Worm (Caenorhabditis elegans) whole organism, early embryonic: ENCODE data around the gene B0513.4.
A peak's percentile ranks its signal among the peaks of the same experiment; 100 is the strongest.

ENCODE experiments used
- B0310.2 ChIP-seq: sonication (generic microtip); optimal IDR thresholded peaks from 2 replicates; lab custom pipeline; 2016; ENCODE audit warnings: mild to moderate bottlenecking, missing genetic modification characterization, missing compliant biosample characterization
- F13C5.2 ChIP-seq: sonication (generic microtip); optimal IDR thresholded peaks from 2 replicates; lab custom pipeline; 2017; ENCODE audit warnings: mild to moderate bottlenecking, missing genetic modification characterization, inconsistent platforms, missing compliant biosample characterization
- aly-1 ChIP-seq: sonication (generic microtip); optimal IDR thresholded peaks from 2 replicates; lab custom pipeline; 2016; ENCODE audit warnings: missing genetic modification characterization, missing compliant biosample characterization
- ama-1 ChIP-seq: fragments of 150-350 bp; optimal IDR thresholded peaks from 2 replicates; lab custom pipeline; 2014
- ceh-13 ChIP-seq: fragments of 200-800 bp; sonication (Bioruptor generic); optimal IDR thresholded peaks from 2 replicates; lab custom pipeline; 2018; ENCODE audit warnings: mild to moderate bottlenecking, missing genetic modification characterization, missing compliant biosample characterization
- ceh-36 ChIP-seq: sonication (generic microtip); optimal IDR thresholded peaks from 2 replicates; lab custom pipeline; 2016; ENCODE audit warnings: missing genetic modification characterization, inconsistent platforms, missing compliant biosample characterization
- ets-7 ChIP-seq: sonication (generic microtip); optimal IDR thresholded peaks from 2 replicates; lab custom pipeline; 2016; ENCODE audit warnings: missing genotype, missing genetic modification characterization, missing compliant biosample characterization
- flt-1 ChIP-seq: fragments of 200-800 bp; sonication (Bioruptor generic); IDR thresholded peaks from 2 replicates; pipeline ENCODE4 v1.3.6; 2022; ENCODE audit warnings: missing genetic modification characterization, missing compliant biosample characterization
- hmbx-1 ChIP-seq: sonication (generic microtip); optimal IDR thresholded peaks from 2 replicates; lab custom pipeline; 2016; ENCODE audit warnings: mild to moderate bottlenecking, missing genetic modification characterization, missing compliant biosample characterization
- hmg-4 ChIP-seq: fragments of 200-800 bp; sonication (Bioruptor generic); optimal IDR thresholded peaks from 2 replicates; lab custom pipeline; 2018; ENCODE audit warnings: mild to moderate bottlenecking, missing genetic modification characterization, missing compliant biosample characterization
- hnd-1 ChIP-seq: sonication (generic microtip); optimal IDR thresholded peaks from 2 replicates; lab custom pipeline; 2016; ENCODE audit warnings: missing genetic modification characterization, missing compliant biosample characterization
- pes-1 ChIP-seq: fragments of 200-800 bp; sonication (Bioruptor generic); IDR thresholded peaks from 2 replicates; pipeline ENCODE4 v1.3.6; 2022; ENCODE audit warnings: missing genetic modification reagents, missing genetic modification characterization, missing compliant biosample characterization
- scrt-1 ChIP-seq: fragments of 200-800 bp; sonication (Bioruptor generic); IDR thresholded peaks from 2 replicates; pipeline ENCODE4 v1.3.6; 2022; ENCODE audit warnings: missing genetic modification characterization, missing compliant biosample characterization
- sea-1 ChIP-seq: fragments of 200-800 bp; sonication (Bioruptor generic); conservative IDR thresholded peaks from 2 replicates; pipeline ENCODE4 v1.3.6; 2022; ENCODE audit warnings: missing genetic modification characterization, missing compliant biosample characterization
- tbx-11 ChIP-seq: fragments of 200-800 bp; sonication (Bioruptor generic); IDR thresholded peaks from 2 replicates; pipeline ENCODE4 v1.3.6; 2022; ENCODE audit warnings: missing genetic modification characterization, missing compliant biosample characterization
- tbx-37 ChIP-seq: fragments of 200-800 bp; sonication (Bioruptor generic); conservative IDR thresholded peaks from 2 replicates; pipeline ENCODE4 v1.3.6; 2022; ENCODE audit warnings: missing genetic modification reagents, missing genetic modification characterization, missing compliant biosample characterization
- tra-4 ChIP-seq: sonication (generic microtip); optimal IDR thresholded peaks from 2 replicates; lab custom pipeline; 2017; ENCODE audit warnings: missing genetic modification characterization, missing compliant biosample characterization

Gene B0513.4

ce11 chrIV:13870085-13870484 lies 9.9 kb upstream of the B0513.4 start:
- TF ChIP-seq hnd-1 (tag; lab: Kevin White, UChicago) (no peak), B0310.2 (no peak), scrt-1 (GFP tag; lab: Robert Waterston, UW) (no peak), aly-1 (no peak), hmbx-1 (tag; lab: Kevin White, UChicago) (no peak), ets-7 (tag; lab: Kevin White, UChicago) (no peak), F13C5.2 (tag; lab: Kevin White, UChicago) (no peak), ceh-36 (no peak), hmg-4 (GFP tag; lab: Kevin White, UChicago) (no peak)

ce11 chrIV:13876565-13877153 lies 3.3 kb upstream of the B0513.4 start, which contains the start of gene prdh-1:
Gene prdh-1 (minus strand): TSS chrIV:13876615.
- TF ChIP-seq pes-1 (GFP tag; lab: Robert Waterston, UW): no peak
- no peak for TF ChIP-seq aly-1
- no peak for TF ChIP-seq sea-1
- no peak for TF ChIP-seq flt-1
- TF ChIP-seq ets-7 (tag; lab: Kevin White, UChicago): no peak
- no peak for TF ChIP-seq ceh-36
- TF ChIP-seq hnd-1 (tag; lab: Kevin White, UChicago): no peak
- TF ChIP-seq hmg-4 (GFP tag; lab: Kevin White, UChicago): no peak
- TF ChIP-seq tbx-11: no peak
- TF ChIP-seq B0310.2: no peak
- TF ChIP-seq hmbx-1 (tag; lab: Kevin White, UChicago): no peak
- TF ChIP-seq F13C5.2 (tag; lab: Kevin White, UChicago): no peak
- TF ChIP-seq tbx-37 (GFP tag; lab: Robert Waterston, UW): no peak
- TF ChIP-seq tra-4: no peak
- TF ChIP-seq scrt-1 (GFP tag; lab: Robert Waterston, UW): no peak
- no peak for TF ChIP-seq ceh-13 (GFP tag; lab: Kevin White, UChicago)

DNA sequence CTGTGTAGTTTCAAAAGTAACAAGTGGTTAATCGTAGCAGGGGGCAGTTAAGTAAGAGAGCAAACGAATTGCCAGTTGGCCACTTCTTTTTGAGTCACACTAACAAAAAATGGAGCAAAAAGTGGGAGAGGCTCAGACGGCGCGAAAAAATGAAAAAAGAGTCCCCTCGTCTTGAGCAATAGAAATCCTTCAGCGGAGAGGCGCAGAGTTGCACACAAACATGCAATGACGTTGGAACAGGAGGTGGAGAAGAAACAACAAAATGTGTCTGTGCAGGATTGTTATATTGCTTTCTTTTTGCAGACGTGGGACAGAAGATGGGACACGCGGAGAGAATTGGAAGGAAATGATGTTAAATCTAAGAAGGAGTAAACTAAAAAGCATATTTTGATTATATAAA lies 2.2 kb upstream of the B0513.4 start:
- TF ChIP-seq flt-1 (no peak), ceh-36 (no peak), hmg-4 (GFP tag; lab: Kevin White, UChicago) (no peak), hnd-1 (tag; lab: Kevin White, UChicago) (no peak), sea-1 (no peak), aly-1 (no peak), ceh-13 (GFP tag; lab: Kevin White, UChicago) (no peak), B0310.2 (no peak), tbx-37 (GFP tag; lab: Robert Waterston, UW) (no peak), F13C5.2 (tag; lab: Kevin White, UChicago) (no peak), pes-1 (GFP tag; lab: Robert Waterston, UW) (no peak), scrt-1 (GFP tag; lab: Robert Waterston, UW) (no peak), ama-1 (lab: Kevin White, UChicago) (no peak), tbx-11 (no peak), hmbx-1 (tag; lab: Kevin White, UChicago) (no peak), ets-7 (tag; lab: Kevin White, UChicago) (no peak), tra-4 (no peak)

DNA sequence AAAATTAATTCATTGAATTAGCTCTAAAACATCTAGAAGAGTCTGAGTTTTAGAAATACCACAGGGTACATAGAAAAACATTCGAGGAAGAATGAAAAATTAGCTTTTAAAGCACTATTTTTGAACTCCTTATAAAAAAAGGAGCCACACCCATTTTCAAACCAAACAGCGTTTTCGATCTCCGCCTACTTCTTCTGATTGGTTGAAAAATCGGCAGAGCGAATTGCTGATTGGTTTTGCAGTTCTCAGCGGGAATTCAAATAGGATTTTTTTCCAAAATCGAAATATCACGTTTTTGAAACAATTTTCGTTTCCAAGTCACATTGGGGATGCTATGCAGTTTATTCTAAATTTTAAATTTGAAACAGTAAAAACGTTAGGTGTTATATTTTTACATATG lies 1.8 kb upstream of the B0513.4 start:
- TF ChIP-seq tra-4 (no peak), ceh-13 (GFP tag; lab: Kevin White, UChicago) (no peak), tbx-37 (GFP tag; lab: Robert Waterston, UW) (no peak), ama-1 (lab: Kevin White, UChicago) (no peak), flt-1 (no peak)

DNA sequence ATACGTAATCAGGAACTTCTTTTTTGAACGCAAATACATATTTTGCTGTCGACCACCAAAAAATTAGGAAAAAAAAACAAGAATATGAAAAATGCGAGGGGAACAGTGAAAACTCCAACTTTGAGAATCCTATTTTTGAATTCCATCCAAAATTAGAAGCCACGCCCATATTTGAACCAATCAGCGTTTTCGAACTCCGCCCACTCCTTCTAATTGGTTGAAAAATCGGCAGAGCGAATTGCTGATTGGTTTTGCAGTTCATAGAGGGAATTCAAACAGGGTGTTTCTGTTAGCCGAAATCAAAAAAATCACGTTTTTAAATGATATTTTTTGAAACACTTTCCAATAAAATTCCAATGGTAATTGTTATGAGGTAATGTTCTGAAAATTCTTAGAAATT lies 1.2 kb upstream of the B0513.4 start:
- TF ChIP-seq tbx-37 (GFP tag; lab: Robert Waterston, UW): no peak
- TF ChIP-seq tbx-11: no peak
- TF ChIP-seq B0310.2: no peak
- TF ChIP-seq hmg-4 (GFP tag; lab: Kevin White, UChicago): no peak
- no peak for TF ChIP-seq F13C5.2 (tag; lab: Kevin White, UChicago)

ce11 chrIV:13880370-13880769 lies 419 bp downstream of the B0513.4 start:
- no peak for TF ChIP-seq aly-1
- no peak for TF ChIP-seq F13C5.2 (tag; lab: Kevin White, UChicago)
- TF ChIP-seq flt-1: no peak
- no peak for TF ChIP-seq ama-1 (lab: Kevin White, UChicago)
- TF ChIP-seq ceh-13 (GFP tag; lab: Kevin White, UChicago): no peak
- TF ChIP-seq ceh-36: no peak
- TF ChIP-seq scrt-1 (GFP tag; lab: Robert Waterston, UW): no peak

DNA sequence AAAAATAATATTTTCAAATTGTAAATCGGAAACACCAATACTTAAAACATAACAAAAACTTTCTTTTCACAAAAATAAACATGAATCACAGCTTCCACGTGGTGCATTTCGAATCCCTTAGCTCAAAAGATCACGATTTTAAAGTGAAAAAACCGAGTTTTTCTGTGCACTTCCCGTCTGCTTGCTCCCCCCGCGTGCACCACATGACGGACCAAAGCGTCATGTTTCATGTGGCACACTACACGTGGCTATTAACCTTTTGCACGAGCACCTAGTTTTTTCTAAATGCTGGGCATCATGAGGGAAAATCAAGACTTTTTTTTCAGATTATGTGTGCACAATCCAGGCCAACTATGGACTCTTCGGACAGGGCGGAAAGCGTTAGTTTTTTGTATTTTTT lies 852 bp downstream of the B0513.4 start:
- no peak for TF ChIP-seq hmbx-1 (tag; lab: Kevin White, UChicago)
- no peak for TF ChIP-seq tra-4
- no peak for TF ChIP-seq F13C5.2 (tag; lab: Kevin White, UChicago)
- TF ChIP-seq ceh-36: no peak
- no peak for TF ChIP-seq tbx-37 (GFP tag; lab: Robert Waterston, UW)
- TF ChIP-seq B0310.2: no peak
- no peak for TF ChIP-seq pes-1 (GFP tag; lab: Robert Waterston, UW)
- no peak for TF ChIP-seq aly-1
- TF ChIP-seq hnd-1 (tag; lab: Kevin White, UChicago): no peak
- no peak for TF ChIP-seq hmg-4 (GFP tag; lab: Kevin White, UChicago)
- TF ChIP-seq scrt-1 (GFP tag; lab: Robert Waterston, UW): no peak
- TF ChIP-seq sea-1: no peak

- TF ChIP-seq F13C5.2 (tag; lab: Kevin White, UChicago): peak; percentile 41
- no peak for TF ChIP-seq tbx-37 (GFP tag; lab: Robert Waterston, UW)
- TF ChIP-seq ceh-36: no peak
Observed at ce11 chrIV:13881754-13882275, 1.9 kb downstream of the B0513.4 start, which contains the start of gene rpl-29. Gene rpl-29 (plus strand): TSS chrIV:13882225.
